Comparison of ENCODE assay signal across 4 fruit fly cellular contexts in the genomic region with DNA sequence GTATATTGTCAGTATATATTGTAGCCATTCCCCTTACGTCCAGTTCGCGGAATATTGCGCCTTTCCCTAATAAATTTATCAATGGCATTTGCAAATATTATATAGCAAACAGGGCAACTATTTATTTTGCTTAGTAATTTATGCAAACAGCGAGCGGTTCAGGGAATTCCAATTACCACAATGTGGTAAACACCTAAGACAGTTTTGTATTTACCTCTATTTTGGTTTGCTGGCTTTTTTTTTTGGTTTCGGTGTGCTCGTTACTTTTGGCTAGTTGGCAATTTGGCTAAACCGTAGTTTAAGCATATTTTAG.
TF ChIP-seq lines count a peak whose summit lies in the region.

No protein-coding gene starts in this region.

- TF ChIP-seq CTCF in whole organism, embryonic (GFP tag; optimal IDR thresholded peaks at IDR 0.05; lab: Kevin White, UChicago) = no peak

TF ChIP-seq in whole organism, adult, 20 proteins besides CTCF, POLR2A, EP300 and RAD21:
- TF ChIP-seq CG1620 (GFP tag; optimal IDR thresholded peaks at IDR 0.05; lab: Kevin White, UChicago) = peak; percentile 31
- no peak for TF ChIP-seq CG12768 (GFP tag; optimal IDR thresholded peaks at IDR 0.05; lab: Kevin White, UChicago)
- TF ChIP-seq tj (GFP tag; optimal IDR thresholded peaks at IDR 0.05; lab: Kevin White, UChicago) = no peak
- TF ChIP-seq CG11617 (GFP tag; optimal IDR thresholded peaks at IDR 0.05; lab: Kevin White, UChicago) = peak; percentile 20
- no peak for TF ChIP-seq cnc (optimal IDR thresholded peaks at IDR 0.05; lab: Kevin White, UChicago)
- peak; percentile 25 for TF ChIP-seq CG7101 (tag; optimal IDR thresholded peaks at IDR 0.05; lab: Kevin White, UChicago)
- no peak for TF ChIP-seq toe (GFP tag; optimal IDR thresholded peaks at IDR 0.05; lab: Kevin White, UChicago)
- TF ChIP-seq CG33017 (tag; optimal IDR thresholded peaks at IDR 0.05; lab: Kevin White, UChicago) = no peak
- TF ChIP-seq Clk (GFP tag; optimal IDR thresholded peaks at IDR 0.05; lab: Kevin White, UChicago) = no peak
- TF ChIP-seq kay (GFP tag; lab: Kevin White, UChicago; ENCODE audit: borderline replicate concordance) = no peak
- TF ChIP-seq cic (GFP tag; optimal IDR thresholded peaks at IDR 0.05; lab: Kevin White, UChicago) = no peak
- TF ChIP-seq Mnt (GFP tag; optimal IDR thresholded peaks at IDR 0.05; lab: Kevin White, UChicago) = no peak
- no peak for TF ChIP-seq Hr96 (GFP tag; optimal IDR thresholded peaks at IDR 0.05; lab: Kevin White, UChicago)
- no peak for TF ChIP-seq CG5204 (GFP tag; optimal IDR thresholded peaks at IDR 0.05; lab: Kevin White, UChicago)
- no peak for TF ChIP-seq CG7045 (GFP tag; optimal IDR thresholded peaks at IDR 0.05; lab: Kevin White, UChicago)
- TF ChIP-seq CG14711 (tag; optimal IDR thresholded peaks at IDR 0.05; lab: Kevin White, UChicago) = no peak
- TF ChIP-seq Crg-1 (GFP tag; optimal IDR thresholded peaks at IDR 0.05; lab: Kevin White, UChicago) = peak; percentile 22
- TF ChIP-seq pad (GFP tag; optimal IDR thresholded peaks at IDR 0.05; lab: Kevin White, UChicago) = no peak
- TF ChIP-seq bab1 (GFP tag; optimal IDR thresholded peaks at IDR 0.05; lab: Kevin White, UChicago) = no peak
- TF ChIP-seq ovo (GFP tag; optimal IDR thresholded peaks at IDR 0.05; lab: Kevin White, UChicago) = peak; percentile 70

TF ChIP-seq in whole organism, embryonic, 481 proteins besides CTCF, POLR2A, EP300 and RAD21 (continues in another document):
- TF ChIP-seq CG11456 (GFP tag; IDR thresholded peaks at IDR 0.05; lab: Robert Waterston, UW) (peak; percentile 4; the same call in 1 of the 3 replicates), CG30431 (GFP tag; optimal IDR thresholded peaks at IDR 0.05; lab: Kevin White, UChicago) (no peak), Meics (GFP tag; optimal IDR thresholded peaks at IDR 0.05; lab: Kevin White, UChicago) (peak; percentile 26), Hand (GFP tag; optimal IDR thresholded peaks at IDR 0.05; lab: Kevin White, UChicago) (peak; percentile 39), CG1233 (GFP tag; optimal IDR thresholded peaks at IDR 0.05; lab: Kevin White, UChicago) (peak; percentile 5), Dbx (GFP tag; IDR thresholded peaks at IDR 0.05; lab: Robert Waterston, UW) (peak; percentile 33; the same call in 2 of the 3 replicates), gem (tag; optimal IDR thresholded peaks at IDR 0.05; lab: Kevin White, UChicago) (peak; percentile 20), eve (GFP tag; optimal IDR thresholded peaks at IDR 0.05; lab: Kevin White, UChicago) (peak in 1 of 2 experiments; percentile 80), Sox100B (GFP tag; optimal IDR thresholded peaks at IDR 0.05; lab: Kevin White, UChicago) (peak; percentile 48), caup (GFP tag; optimal IDR thresholded peaks at IDR 0.05; lab: Kevin White, UChicago; ENCODE audit: severe bottlenecking) (no peak), Asciz (GFP tag; optimal IDR thresholded peaks at IDR 0.05; lab: Kevin White, UChicago) (peak; percentile 24), MESR4 (GFP tag; optimal IDR thresholded peaks at IDR 0.05; lab: Kevin White, UChicago) (no peak), dm (GFP tag; optimal IDR thresholded peaks at IDR 0.05; lab: Kevin White, UChicago) (no peak), Vsx1 (GFP tag; optimal IDR thresholded peaks at IDR 0.05; lab: Kevin White, UChicago) (peak; percentile 28), CG15011 (GFP tag; optimal IDR thresholded peaks at IDR 0.05; lab: Kevin White, UChicago) (peak; percentile 26), BEAF-32 (GFP tag; optimal IDR thresholded peaks at IDR 0.05; lab: Kevin White, UChicago) (no peak), ab (GFP tag; optimal IDR thresholded peaks at IDR 0.05; lab: Kevin White, UChicago) (no peak), CG15269 (tag; optimal IDR thresholded peaks at IDR 0.05; lab: Kevin White, UChicago) (no peak), schlank (tag; optimal IDR thresholded peaks at IDR 0.05; lab: Kevin White, UChicago) (peak; percentile 13), NFAT (GFP tag; IDR thresholded peaks at IDR 0.05; lab: Robert Waterston, UW) (0 out of 2 replicates have a peak, but pooled peaks have one; percentile 11), CG3281 (GFP tag; optimal IDR thresholded peaks at IDR 0.05; lab: Kevin White, UChicago) (peak; percentile 35), CG17186 (GFP tag; optimal IDR thresholded peaks at IDR 0.05; lab: Kevin White, UChicago) (no peak), CG3838 (GFP tag; optimal IDR thresholded peaks at IDR 0.05; lab: Kevin White, UChicago) (no peak)

TF ChIP-seq in whole organism, prepupa, 60 proteins besides CTCF, POLR2A, EP300 and RAD21:
- no peak for TF ChIP-seq fd59A (GFP tag; optimal IDR thresholded peaks at IDR 0.05; lab: Kevin White, UChicago)
- no peak for TF ChIP-seq CG11294 (GFP tag; IDR thresholded peaks at IDR 0.05; lab: Robert Waterston, UW)
- TF ChIP-seq Eip78C (GFP tag; lab: Kevin White, UChicago) = peak; percentile 12
- no peak for TF ChIP-seq Hr38 (GFP tag; optimal IDR thresholded peaks at IDR 0.05; lab: Kevin White, UChicago)
- no peak for TF ChIP-seq CG8319 (GFP tag; optimal IDR thresholded peaks at IDR 0.05; lab: Kevin White, UChicago)
- peak; percentile 80 for TF ChIP-seq fkh (GFP tag; optimal IDR thresholded peaks at IDR 0.05; lab: Kevin White, UChicago)
- TF ChIP-seq Eip75B (GFP tag; optimal IDR thresholded peaks at IDR 0.05; lab: Kevin White, UChicago) = no peak
- no peak for TF ChIP-seq Ets96B (tag; optimal IDR thresholded peaks at IDR 0.05; lab: Kevin White, UChicago)

TF ChIP-seq in whole organism, wandering third instar larva, 38 proteins besides CTCF, POLR2A, EP300 and RAD21:
- no peak for TF ChIP-seq brk (GFP tag; optimal IDR thresholded peaks at IDR 0.05; lab: Kevin White, UChicago)
- TF ChIP-seq rgr (GFP tag; optimal IDR thresholded peaks at IDR 0.05; lab: Kevin White, UChicago) = peak; percentile 14
- no peak for TF ChIP-seq fru (GFP tag; optimal IDR thresholded peaks at IDR 0.05; lab: Kevin White, UChicago)
- no peak for TF ChIP-seq Myc (optimal IDR thresholded peaks at IDR 0.05; lab: Kevin White, UChicago)
- TF ChIP-seq OdsH (GFP tag; optimal IDR thresholded peaks at IDR 0.05; lab: Kevin White, UChicago) = peak; percentile 31
- no peak for TF ChIP-seq HLH106 (tag; optimal IDR thresholded peaks at IDR 0.05; lab: Kevin White, UChicago)
- TF ChIP-seq tai (GFP tag; optimal IDR thresholded peaks at IDR 0.05; lab: Kevin White, UChicago) = peak; percentile 62
- TF ChIP-seq CG32264 (GFP tag; optimal IDR thresholded peaks at IDR 0.05; lab: Kevin White, UChicago) = no peak
- TF ChIP-seq ey (GFP tag; optimal IDR thresholded peaks at IDR 0.05; lab: Kevin White, UChicago) = no peak
- TF ChIP-seq usp (GFP tag; optimal IDR thresholded peaks at IDR 0.05; lab: Kevin White, UChicago) = no peak
- TF ChIP-seq Jra (GFP tag; optimal IDR thresholded peaks at IDR 0.05; lab: Kevin White, UChicago) = no peak
- TF ChIP-seq Hr83 (GFP tag; optimal IDR thresholded peaks at IDR 0.05; lab: Kevin White, UChicago; ENCODE audit: poor library complexity, severe bottlenecking) = peak; percentile 13
